Fruit fly (Drosophila melanogaster): ENCODE results near the gene sd.

- TF ChIP-seq usp (GFP tag; optimal IDR thresholded peaks at IDR 0.05) = no peak
- TF ChIP-seq Dll (optimal IDR thresholded peaks at IDR 0.05) = no peak
- no peak for TF ChIP-seq psq (optimal IDR thresholded peaks at IDR 0.05)
Measured at dm6 chrX:15786242-15786641, 17.9 kb upstream of the sd start.

Measured in whole organism.